Worm (Caenorhabditis elegans) whole organism, L1 larva: Measurements from ENCODE around the gene ntl-9.

Experiments
- fkh-4 ChIP-seq: sonication (generic microtip); optimal IDR thresholded peaks from 2 replicates; lab custom pipeline; 2016; ENCODE audit warnings: missing compliant biosample characterization, missing genetic modification characterization, borderline replicate concordance
- jun-1 ChIP-seq: fragments of 150-350 bp; optimal IDR thresholded peaks from 2 replicates; lab custom pipeline; 2014; ENCODE audit warnings: missing biosample characterization, missing genetic modification reagents, missing genetic modification characterization

- TF ChIP-seq jun-1 (tag; lab: Kevin White, UChicago) (no peak), fkh-4 (tag; lab: Kevin White, UChicago) (no peak)
Observed at ce11 chrIII:4956566-4956965, 12.3 kb downstream of the ntl-9 start, which contains the start of gene C26E6.1.
